Worm (Caenorhabditis elegans) whole organism, L2 larva: Measurements from ENCODE around the gene ZK1073.2.

Experiments
- lin-13 ChIP-seq: fragments of 150-350 bp; optimal IDR thresholded peaks from 2 replicates; lab custom pipeline; 2014; ENCODE audit warnings: missing biosample characterization, missing genetic modification reagents, missing genetic modification characterization
- mdl-1 ChIP-seq, 2 experiments: fragments of 150-350 bp in 1 of 2; sonication (generic microtip) in 1 of 2; optimal IDR thresholded peaks; 2 replicates each; lab custom pipeline; 2017; ENCODE audit warnings: missing biosample characterization in 2 of 2, missing genetic modification characterization in 2 of 2
- unc-62 ChIP-seq: fragments of 150-350 bp; optimal IDR thresholded peaks from 2 replicates; lab custom pipeline; 2014; ENCODE audit warnings: missing biosample characterization, missing genetic modification reagents, missing genetic modification characterization

DNA sequence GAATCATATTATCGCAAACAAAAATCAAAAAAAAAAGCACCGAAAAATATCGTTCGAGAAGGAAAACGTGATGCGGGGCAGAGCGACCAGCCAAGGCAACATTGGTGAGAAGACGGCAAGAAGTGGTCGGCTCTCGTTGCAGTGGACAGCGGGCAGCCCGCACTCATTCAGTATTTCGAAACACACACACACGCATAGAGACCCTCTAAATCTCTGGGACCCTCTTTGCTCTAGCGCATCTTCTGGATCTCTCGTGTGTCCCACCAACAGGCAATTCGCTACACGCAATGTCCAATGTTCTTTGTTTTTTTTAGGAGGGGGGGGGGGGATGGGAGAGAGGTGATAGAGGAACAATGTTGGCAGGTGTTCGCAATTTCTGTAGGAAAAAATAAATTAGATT is 30.3 kb downstream of the ZK1073.2 start:
- no peak for TF ChIP-seq mdl-1 (tag; optimal IDR thresholded peaks at IDR 0.05; lab: Kevin White, UChicago)
- no peak for TF ChIP-seq lin-13
- no peak for TF ChIP-seq unc-62
